Worm (Caenorhabditis elegans) whole organism, young adult: Measurements from ENCODE around the gene T07A9.15.

Experiments
- B0035.1 ChIP-seq: sonication (generic microtip); optimal IDR thresholded peaks from 2 replicates; lab custom pipeline; 2016; ENCODE audit warnings: missing genetic modification characterization, mild to moderate bottlenecking, missing compliant biosample characterization, missing genotype, missing genetic modification reagents
- B0261.1 ChIP-seq: sonication (generic microtip); optimal IDR thresholded peaks from 2 replicates; lab custom pipeline; 2016; ENCODE audit warnings: mild to moderate bottlenecking, missing genetic modification characterization, moderate library complexity, missing compliant biosample characterization
- D2030.7 ChIP-seq: fragments of 200-800 bp; sonication (Bioruptor generic); IDR thresholded peaks from 2 replicates; pipeline ENCODE4 v1.3.6; 2022; ENCODE audit warnings: missing genetic modification reagents, missing genetic modification characterization, missing compliant biosample characterization
- F39B2.1 ChIP-seq: fragments of 200-800 bp; sonication (Bioruptor generic); IDR thresholded peaks from 2 replicates; pipeline ENCODE4 v1.3.6; 2022; ENCODE audit warnings: missing genetic modification reagents, missing genetic modification characterization, missing compliant biosample characterization
- F49E8.2 ChIP-seq: sonication (generic microtip); optimal IDR thresholded peaks from 3 replicates; lab custom pipeline; 2017; ENCODE audit warnings: missing genetic modification characterization, mild to moderate bottlenecking, missing compliant biosample characterization, antibody characterized with exemption, moderate library complexity; ENCODE audit not compliant: insufficient read depth
- F57A8.1 ChIP-seq: fragments of 200-800 bp; sonication (Bioruptor generic); optimal IDR thresholded peaks from 2 replicates; lab custom pipeline; 2018; ENCODE audit warnings: mild to moderate bottlenecking, missing genetic modification characterization, moderate library complexity, missing compliant biosample characterization
- F57C9.4 ChIP-seq: sonication (generic microtip); optimal IDR thresholded peaks from 2 replicates; lab custom pipeline; 2017; ENCODE audit warnings: mild to moderate bottlenecking, missing genetic modification characterization, missing compliant biosample characterization
- K12H6.12 ChIP-seq: fragments of 200-800 bp; sonication (Bioruptor generic); optimal IDR thresholded peaks from 2 replicates; lab custom pipeline; 2018; ENCODE audit warnings: mild to moderate bottlenecking, missing genetic modification characterization, missing compliant biosample characterization
- T26A5.8 ChIP-seq: sonication (generic microtip); optimal IDR thresholded peaks from 2 replicates; lab custom pipeline; 2016; ENCODE audit warnings: missing genetic modification characterization, missing compliant biosample characterization
- Y53G8AR.9 ChIP-seq: fragments of 200-800 bp; sonication (Bioruptor generic); conservative IDR thresholded peaks from 2 replicates; pipeline ENCODE4 v1.3.6; 2022; ENCODE audit warnings: missing genetic modification reagents, missing genetic modification characterization, missing compliant biosample characterization
- Y56A3A.18 ChIP-seq: fragments of 200-800 bp; sonication (Bioruptor generic); IDR thresholded peaks from 2 replicates; pipeline ENCODE4 v1.3.6; 2022; ENCODE audit warnings: missing genetic modification reagents, missing genetic modification characterization, missing compliant biosample characterization
- Y67H2A.10 ChIP-seq: fragments of 200-800 bp; sonication (Bioruptor generic); conservative IDR thresholded peaks from 2 replicates; pipeline ENCODE4 v1.3.6; 2022; ENCODE audit warnings: missing genetic modification reagents, missing genetic modification characterization, missing compliant biosample characterization
- Y79H2A.3 ChIP-seq: fragments of 200-800 bp; sonication (Bioruptor generic); conservative IDR thresholded peaks from 2 replicates; pipeline ENCODE4 v1.3.6; 2022; ENCODE audit warnings: missing genetic modification reagents, missing genetic modification characterization, missing compliant biosample characterization
- aptf-3 ChIP-seq: fragments of 200-800 bp; sonication (Bioruptor generic); IDR thresholded peaks from 2 replicates; pipeline ENCODE4 v1.3.6; 2022; ENCODE audit warnings: missing genetic modification characterization, missing compliant biosample characterization
- atf-7 ChIP-seq: sonication (generic microtip); optimal IDR thresholded peaks from 2 replicates; lab custom pipeline; 2017; ENCODE audit warnings: mild to moderate bottlenecking, missing genetic modification characterization, missing compliant biosample characterization
- bed-2 ChIP-seq: fragments of 200-800 bp; sonication (Bioruptor generic); IDR thresholded peaks from 2 replicates; pipeline ENCODE4 v1.3.6; 2022; ENCODE audit warnings: missing genetic modification reagents, missing genetic modification characterization, missing compliant biosample characterization
- cebp-2 ChIP-seq: fragments of 200-800 bp; sonication (Bioruptor generic); IDR thresholded peaks from 2 replicates; pipeline ENCODE4 v1.3.6; 2022; ENCODE audit warnings: missing genetic modification characterization, missing compliant biosample characterization
- ceh-100 ChIP-seq: fragments of 200-800 bp; sonication (Bioruptor generic); IDR thresholded peaks from 2 replicates; pipeline ENCODE4 v1.3.6; 2022; ENCODE audit warnings: missing genetic modification reagents, missing genetic modification characterization, missing compliant biosample characterization
- ceh-58 ChIP-seq: fragments of 200-800 bp; sonication (Bioruptor generic); IDR thresholded peaks from 2 replicates; pipeline ENCODE4 v1.3.6; 2022; ENCODE audit warnings: missing genetic modification characterization, missing compliant biosample characterization
- efl-1 ChIP-seq: fragments of 150-350 bp; optimal IDR thresholded peaks from 2 replicates; lab custom pipeline; 2014; ENCODE audit warnings: missing biosample characterization, missing genetic modification reagents, missing genetic modification characterization
- egrh-3 ChIP-seq: fragments of 200-800 bp; sonication (Bioruptor generic); IDR thresholded peaks from 2 replicates; pipeline ENCODE4 v1.3.6; 2022; ENCODE audit warnings: missing genetic modification reagents, missing genetic modification characterization, missing compliant biosample characterization
- ekl-4 ChIP-seq: fragments of 200-800 bp; sonication (Bioruptor generic); IDR thresholded peaks from 2 replicates; pipeline ENCODE4 v1.3.6; 2022; ENCODE audit warnings: missing genetic modification reagents, missing genetic modification characterization, missing compliant biosample characterization
- hmg-1.2 ChIP-seq: fragments of 200-800 bp; sonication (Bioruptor generic); IDR thresholded peaks from 2 replicates; pipeline ENCODE4 v1.3.6; 2022; ENCODE audit warnings: missing genetic modification reagents, missing genetic modification characterization, missing compliant biosample characterization
- hrde-1 ChIP-seq: sonication (generic microtip); optimal IDR thresholded peaks from 2 replicates; lab custom pipeline; 2016; ENCODE audit warnings: missing genetic modification characterization, mild to moderate bottlenecking, missing compliant biosample characterization, moderate library complexity, missing genotype, missing genetic modification reagents, borderline replicate concordance
- hsf-1 ChIP-seq: fragments of 200-800 bp; sonication (Bioruptor generic); IDR thresholded peaks from 2 replicates; pipeline ENCODE4 v1.3.6; 2022; ENCODE audit warnings: missing genetic modification reagents, missing genetic modification characterization, missing compliant biosample characterization
- lin-40 ChIP-seq: sonication (generic microtip); optimal IDR thresholded peaks from 2 replicates; lab custom pipeline; 2016; ENCODE audit warnings: missing genetic modification characterization, mild to moderate bottlenecking, missing compliant biosample characterization, missing genotype, missing genetic modification reagents
- lsl-1 ChIP-seq: fragments of 200-800 bp; sonication (Bioruptor generic); optimal IDR thresholded peaks from 2 replicates; lab custom pipeline; 2018; ENCODE audit warnings: mild to moderate bottlenecking, missing genetic modification characterization, moderate library complexity, missing compliant biosample characterization
- lsy-27 ChIP-seq: sonication (generic microtip); optimal IDR thresholded peaks from 2 replicates; lab custom pipeline; 2017; ENCODE audit warnings: missing genetic modification characterization, mild to moderate bottlenecking, missing compliant biosample characterization, antibody characterized with exemption, missing genotype, borderline replicate concordance; ENCODE audit not compliant: insufficient read depth
- madf-3 ChIP-seq: fragments of 200-800 bp; sonication (Bioruptor generic); IDR thresholded peaks from 2 replicates; pipeline ENCODE4 v1.3.6; 2022; ENCODE audit warnings: missing genetic modification reagents, missing genetic modification characterization, missing compliant biosample characterization
- mxl-1 ChIP-seq: sonication (generic microtip); optimal IDR thresholded peaks from 2 replicates; lab custom pipeline; 2016; ENCODE audit warnings: missing genetic modification characterization, missing compliant biosample characterization
- nhr-120 ChIP-seq: fragments of 200-800 bp; sonication (Bioruptor generic); IDR thresholded peaks from 2 replicates; pipeline ENCODE4 v1.3.6; 2022; ENCODE audit warnings: missing genetic modification characterization, missing compliant biosample characterization
- nhr-80 ChIP-seq: sonication (generic microtip); optimal IDR thresholded peaks from 2 replicates; lab custom pipeline; 2016; ENCODE audit warnings: missing genetic modification characterization, missing compliant biosample characterization
- rcor-1 ChIP-seq: fragments of 200-800 bp; sonication (Bioruptor generic); IDR thresholded peaks from 2 replicates; pipeline ENCODE4 v1.3.6; 2022; ENCODE audit warnings: missing genetic modification reagents, missing genetic modification characterization, missing compliant biosample characterization
- sdz-38 ChIP-seq: sonication (generic microtip); optimal IDR thresholded peaks from 2 replicates; lab custom pipeline; 2016; ENCODE audit warnings: missing genotype, missing genetic modification characterization, missing compliant biosample characterization
- snpc-4 ChIP-seq, 5 experiments: fragments of 150-350 bp in 1 of 5; sonication (generic microtip) in 4 of 5; optimal IDR thresholded peaks; 2 replicates each; lab custom pipeline; 2014 to 2018; ENCODE audit warnings: missing genetic modification characterization in 5 of 5, missing biosample characterization in 3 of 5, antibody characterized with exemption in 2 of 5, mild to moderate bottlenecking in 2 of 5, missing compliant biosample characterization in 2 of 5, missing genotype in 2 of 5, moderate library complexity in 2 of 5, missing genetic modification reagents in 1 of 5
- tbx-9 ChIP-seq: sonication (generic microtip); optimal IDR thresholded peaks from 2 replicates; lab custom pipeline; 2016; ENCODE audit warnings: borderline replicate concordance, missing genetic modification characterization, inconsistent platforms, missing compliant biosample characterization

Gene T07A9.15

ce11 chrIV:364983-365382, 28.4 kb downstream of the T07A9.15 start:
- TF ChIP-seq Y79H2A.3 (GFP tag; lab: Robert Waterston, UW) (no peak), hsf-1 (GFP tag; lab: Robert Waterston, UW) (no peak), F57A8.1 (GFP tag; lab: Kevin White, UChicago) (no peak), atf-7 (tag; lab: Kevin White, UChicago) (no peak), efl-1 (GFP tag; lab: Kevin White, UChicago) (no peak), nhr-120 (GFP tag; lab: Robert Waterston, UW) (no peak), snpc-4 (GFP tag; optimal IDR thresholded peaks at IDR 0.05; lab: Kevin White, UChicago) (no peak), snpc-4 (tag; optimal IDR thresholded peaks at IDR 0.05; lab: Kevin White, UChicago) (no peak), aptf-3 (GFP tag; lab: Robert Waterston, UW) (no peak), B0035.1 (tag; lab: Kevin White, UChicago) (no peak), lin-40 (tag; lab: Kevin White, UChicago) (no peak), ceh-58 (GFP tag; lab: Robert Waterston, UW) (no peak), F49E8.2 (tag; lab: Kevin White, UChicago) (no peak), tbx-9 (tag; lab: Kevin White, UChicago) (no peak), cebp-2 (GFP tag; lab: Robert Waterston, UW) (no peak), Y56A3A.18 (GFP tag; lab: Robert Waterston, UW) (no peak), hrde-1 (tag; lab: Kevin White, UChicago) (no peak), T26A5.8 (tag; lab: Kevin White, UChicago) (no peak), mxl-1 (tag; lab: Kevin White, UChicago) (no peak)
- TF ChIP-seq, all 124 proteins: peak for 0

DNA sequence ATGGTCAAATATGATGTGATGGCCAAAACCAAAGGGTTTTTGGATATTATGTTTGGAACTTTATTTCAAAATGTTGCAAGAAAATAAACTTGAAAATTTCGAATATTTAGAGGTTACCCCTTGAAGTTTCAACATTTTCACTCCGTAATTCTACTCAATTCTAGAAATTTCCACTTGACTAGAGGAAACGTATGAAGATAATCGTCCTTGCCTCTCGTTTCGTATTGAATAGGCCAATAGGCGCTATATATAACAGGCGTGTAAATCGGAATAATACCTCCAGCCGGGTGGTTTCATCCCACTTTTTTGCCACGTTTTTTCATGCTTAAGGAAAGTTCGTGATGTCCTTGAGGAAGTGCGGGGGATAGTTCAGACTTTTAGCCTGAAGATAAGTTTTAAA, 50.1 kb downstream of the T07A9.15 start:
- TF ChIP-seq hmg-1.2 (GFP tag; lab: Robert Waterston, UW) (no peak), nhr-80 (tag; lab: Kevin White, UChicago) (no peak), egrh-3 (no peak), madf-3 (no peak), D2030.7 (GFP tag; lab: Robert Waterston, UW) (no peak), nhr-120 (GFP tag; lab: Robert Waterston, UW) (no peak), lsl-1 (GFP tag; lab: Kevin White, UChicago) (no peak), Y53G8AR.9 (no peak), ekl-4 (no peak), ceh-100 (GFP tag; lab: Robert Waterston, UW) (no peak), bed-2 (GFP tag; lab: Robert Waterston, UW) (no peak), B0261.1 (tag; lab: Kevin White, UChicago) (no peak), F57C9.4 (no peak), Y67H2A.10 (GFP tag; lab: Robert Waterston, UW) (no peak), lsy-27 (tag; lab: Kevin White, UChicago) (no peak), rcor-1 (GFP tag; lab: Robert Waterston, UW) (no peak), F39B2.1 (no peak), sdz-38 (tag; lab: Kevin White, UChicago) (no peak), K12H6.12 (no peak)
